Fruit fly (Drosophila melanogaster): Measurements from ENCODE around the gene CG8138.

The CG8138 gene

DNA sequence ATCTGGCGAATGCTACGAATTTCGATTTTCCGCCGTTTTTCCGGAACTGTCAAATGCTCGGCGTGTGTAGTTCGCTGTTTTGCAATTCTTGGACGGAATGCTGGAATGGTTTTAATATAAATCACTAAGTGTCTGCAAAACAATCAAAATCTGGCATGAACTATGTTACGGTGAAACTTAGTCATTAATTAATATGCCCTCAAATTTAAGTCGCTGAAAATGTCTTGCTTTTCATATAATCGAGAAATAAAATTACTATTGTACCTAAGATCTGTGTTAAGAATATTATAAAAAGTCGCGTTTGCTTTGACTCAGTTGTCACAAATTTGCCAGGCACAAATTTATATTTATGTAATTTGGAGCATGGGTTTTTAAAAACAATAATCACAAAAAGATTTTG lies 10.2 kb downstream of the CG8138 start, which contains the start of gene CG8141:
Gene CG8141 (plus strand): TSS at position 301 of the 400 bp plus-strand sequence.
- TF ChIP-seq CG15269 (tag; optimal IDR thresholded peaks at IDR 0.05) (no peak), twi (tag; optimal IDR thresholded peaks at IDR 0.05) (no peak), CG2678 (tag; optimal IDR thresholded peaks at IDR 0.05) (no peak), fd64A (GFP tag; optimal IDR thresholded peaks at IDR 0.05) (no peak), CG5245 (GFP tag; optimal IDR thresholded peaks at IDR 0.05) (no peak), gt (GFP tag; IDR thresholded peaks at IDR 0.05) (no peak), CG15479 (GFP tag; optimal IDR thresholded peaks at IDR 0.05) (no peak)

DNA sequence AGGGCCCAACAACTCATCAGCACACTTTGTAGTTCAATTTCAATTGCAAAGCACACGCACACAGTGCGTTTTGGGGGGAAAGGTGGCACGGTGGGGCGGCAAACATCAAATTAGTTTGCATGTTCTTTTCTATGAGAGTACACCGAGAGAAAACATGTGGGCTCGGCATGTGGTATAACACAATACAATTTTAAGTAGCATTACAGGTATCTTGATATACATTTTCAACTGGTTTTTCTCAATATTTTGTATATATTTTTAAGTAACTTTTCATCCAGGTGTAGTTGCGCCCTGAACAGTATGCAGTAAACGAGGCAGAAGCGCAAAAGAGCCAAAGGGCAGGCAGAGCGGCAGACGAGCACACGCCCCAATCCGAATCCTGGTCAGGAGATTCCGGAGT lies 19.3 kb downstream of the CG8138 start:
- TF ChIP-seq pan (optimal IDR thresholded peaks at IDR 0.05) (no peak), pan (GFP tag; optimal IDR thresholded peaks at IDR 0.05 in 1 of 2, IDR thresholded peaks at IDR 0.05 in 1 of 2) (peak in 1 of 2 experiments; percentile 5), peb (GFP tag; IDR thresholded peaks at IDR 0.05) (no peak), Rfx (GFP tag; IDR thresholded peaks at IDR 0.05) (peak; percentile 22; the same call in 1 of the 2 replicates), CG2678 (tag; optimal IDR thresholded peaks at IDR 0.05) (peak; percentile 38), Myb (GFP tag; optimal IDR thresholded peaks at IDR 0.05) (no peak), CG7839 (tag; optimal IDR thresholded peaks at IDR 0.05) (no peak), hkb (optimal IDR thresholded peaks at IDR 0.05) (no peak), hkb (GFP tag; IDR thresholded peaks at IDR 0.05) (no peak), klu (GFP tag; IDR thresholded peaks at IDR 0.05) (no peak), dysf (GFP tag; IDR thresholded peaks at IDR 0.05) (peak; percentile 33; the same call in 1 of the 3 replicates), CG14441 (GFP tag; IDR thresholded peaks at IDR 0.05) (peak; percentile 9; the same call in 1 of the 2 replicates), cato (GFP tag; optimal IDR thresholded peaks at IDR 0.05; ENCODE audit: borderline replicate concordance) (no peak), CG14014 (GFP tag; IDR thresholded peaks at IDR 0.05) (0 out of 2 replicates have a peak, but pooled peaks have one; percentile 18), tgo (GFP tag; IDR thresholded peaks at IDR 0.05) (no peak), CG4282 (GFP tag; optimal IDR thresholded peaks at IDR 0.05) (no peak), Xbp1 (GFP tag; optimal IDR thresholded peaks at IDR 0.05) (peak; percentile 15), E2f1 (GFP tag; IDR thresholded peaks at IDR 0.05) (peak; percentile 11; the same call in 1 of the 2 replicates), seq (GFP tag; IDR thresholded peaks at IDR 0.05) (0 out of 2 replicates have a peak, but pooled peaks have one; percentile 31), vnd (GFP tag; IDR thresholded peaks at IDR 0.05; ENCODE audit: partially characterized antibody) (0 out of 3 replicates have a peak, but pooled peaks have one; percentile 8), CG4707 (GFP tag; optimal IDR thresholded peaks at IDR 0.05) (no peak), Sox102F (GFP tag; optimal IDR thresholded peaks at IDR 0.05) (peak; percentile 26), Hr51 (GFP tag; optimal IDR thresholded peaks at IDR 0.05) (peak in 1 of 2 experiments; percentile 7), CG9932 (GFP tag; IDR thresholded peaks at IDR 0.05) (0 out of 2 replicates have a peak, but pooled peaks have one; percentile 14), gem (tag; optimal IDR thresholded peaks at IDR 0.05) (peak; percentile 31), Ets65A (GFP tag) (peak; percentile 86), CG12769 (tag; optimal IDR thresholded peaks at IDR 0.05) (no peak), sisA (GFP tag; IDR thresholded peaks at IDR 0.05) (peak; percentile 23; the same call in 1 of the 2 replicates), CG31388 (GFP tag; optimal IDR thresholded peaks at IDR 0.05) (no peak), onecut (GFP tag; IDR thresholded peaks at IDR 0.05) (peak; percentile 5; the same call in 1 of the 2 replicates), Awh (GFP tag; IDR thresholded peaks at IDR 0.05) (no peak), Bteb2 (GFP tag; optimal IDR thresholded peaks at IDR 0.05) (no peak), nmo (GFP tag; optimal IDR thresholded peaks at IDR 0.05) (no peak), chif (GFP tag; optimal IDR thresholded peaks at IDR 0.05) (no peak), zfh2 (GFP tag; optimal IDR thresholded peaks at IDR 0.05) (no peak), CG15269 (tag; optimal IDR thresholded peaks at IDR 0.05) (peak; percentile 28), row (GFP tag; IDR thresholded peaks at IDR 0.05) (peak; percentile 61; the same call in 2 of the 3 replicates), slbo (GFP tag; IDR thresholded peaks at IDR 0.05) (no peak), fd96Cb (tag; optimal IDR thresholded peaks at IDR 0.05) (peak; percentile 1), CG11504 (tag; optimal IDR thresholded peaks at IDR 0.05) (peak; percentile 46), en (GFP tag; optimal IDR thresholded peaks at IDR 0.05) (no peak), Hey (tag; optimal IDR thresholded peaks at IDR 0.05) (no peak), Side (GFP tag; optimal IDR thresholded peaks at IDR 0.05) (no peak), Aef1 (GFP tag; IDR thresholded peaks at IDR 0.05) (peak; percentile 18; the same call in 1 of the 3 replicates), chm (GFP tag; IDR thresholded peaks at IDR 0.05) (no peak)
